Fruit fly (Drosophila melanogaster) Kc167 (cell line): ENCODE results near the gene ntc.

Experiments
- Myc ChIP-seq: fragments of >200 bp; optimal IDR thresholded peaks from 2 replicates; lab custom pipeline; 2017; ENCODE audit warnings: missing external identifiers
- Sin3A ChIP-seq: fragments of >200 bp; optimal IDR thresholded peaks from 2 replicates; lab custom pipeline; 2018; ENCODE audit warnings: missing external identifiers
- h ChIP-seq: fragments of >200 bp; optimal IDR thresholded peaks from 3 replicates; lab custom pipeline; 2018; ENCODE audit warnings: missing external identifiers
- insv ChIP-seq: fragments of >200 bp; optimal IDR thresholded peaks from 3 replicates; lab custom pipeline; 2018; ENCODE audit warnings: missing external identifiers

DNA sequence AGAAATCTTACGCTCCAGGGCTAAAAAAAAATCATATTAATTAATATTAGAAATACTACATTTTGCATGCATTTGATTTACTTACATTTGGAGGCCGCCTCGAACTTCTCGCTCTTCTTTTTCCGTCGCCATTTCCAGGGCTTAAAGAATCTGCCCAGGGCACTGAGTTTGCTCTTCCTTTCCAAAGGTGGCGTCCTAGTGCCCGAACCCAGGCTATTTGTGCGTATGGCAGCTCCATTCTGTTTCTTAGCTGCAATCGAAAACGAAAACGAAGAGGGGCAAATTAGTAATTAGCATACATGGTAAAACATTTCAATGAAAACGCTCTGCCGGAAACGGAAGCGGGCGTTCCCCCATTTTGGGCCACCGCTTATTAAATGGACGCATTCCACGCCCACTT, 37.1 kb downstream of the ntc start:
- TF ChIP-seq Myc (lab: Kevin White, UChicago) (no peak), h (lab: Kevin White, UChicago) (no peak), Sin3A (lab: Kevin White, UChicago) (no peak), insv (lab: Kevin White, UChicago) (no peak)
